Worm (Caenorhabditis elegans) whole organism, young adult: ENCODE results near the gene F55G1.7.
A peak's percentile ranks its signal among the peaks of the same experiment; 100 is the strongest.

Source experiments
- B0336.3 ChIP-seq: fragments of 200-800 bp; sonication (Bioruptor generic); IDR thresholded peaks from 2 replicates; pipeline ENCODE4 v1.3.6; 2022; ENCODE audit warnings: missing genetic modification characterization, missing compliant biosample characterization
- C17E4.6 ChIP-seq: fragments of 200-800 bp; sonication (Bioruptor generic); IDR thresholded peaks from 2 replicates; pipeline ENCODE4 v1.3.6; 2022; ENCODE audit warnings: missing genetic modification reagents, missing genetic modification characterization, missing compliant biosample characterization
- F10E7.11 ChIP-seq: sonication (generic microtip); optimal IDR thresholded peaks from 2 replicates; lab custom pipeline; 2017; ENCODE audit warnings: mild to moderate bottlenecking, missing genetic modification characterization, moderate library complexity, missing compliant biosample characterization
- K12H6.12 ChIP-seq: fragments of 200-800 bp; sonication (Bioruptor generic); optimal IDR thresholded peaks from 2 replicates; lab custom pipeline; 2018; ENCODE audit warnings: mild to moderate bottlenecking, missing genetic modification characterization, missing compliant biosample characterization
- T07F8.4 ChIP-seq: sonication (generic microtip); optimal IDR thresholded peaks from 2 replicates; lab custom pipeline; 2016; ENCODE audit warnings: mild to moderate bottlenecking, missing genetic modification characterization, moderate library complexity, missing compliant biosample characterization
- Y53F4B.3 ChIP-seq: fragments of 200-800 bp; sonication (Bioruptor generic); IDR thresholded peaks from 2 replicates; pipeline ENCODE4 v1.3.6; 2022; ENCODE audit warnings: missing genetic modification reagents, missing genetic modification characterization, missing compliant biosample characterization
- Y56A3A.18 ChIP-seq: fragments of 200-800 bp; sonication (Bioruptor generic); IDR thresholded peaks from 2 replicates; pipeline ENCODE4 v1.3.6; 2022; ENCODE audit warnings: missing genetic modification reagents, missing genetic modification characterization, missing compliant biosample characterization
- ZK185.1 ChIP-seq: sonication (generic microtip); optimal IDR thresholded peaks from 2 replicates; lab custom pipeline; 2016; ENCODE audit warnings: mild to moderate bottlenecking, missing genetic modification characterization, missing compliant biosample characterization; ENCODE audit not compliant: poor library complexity, severe bottlenecking
- aptf-2 ChIP-seq: fragments of 200-800 bp; sonication (Bioruptor generic); conservative IDR thresholded peaks from 2 replicates; pipeline ENCODE4 v1.3.6; 2022; ENCODE audit warnings: missing genetic modification reagents, missing genetic modification characterization, missing compliant biosample characterization
- aptf-3 ChIP-seq: fragments of 200-800 bp; sonication (Bioruptor generic); IDR thresholded peaks from 2 replicates; pipeline ENCODE4 v1.3.6; 2022; ENCODE audit warnings: missing genetic modification characterization, missing compliant biosample characterization
- attf-5 ChIP-seq: fragments of 200-800 bp; sonication (Bioruptor generic); optimal IDR thresholded peaks from 2 replicates; lab custom pipeline; 2018; ENCODE audit warnings: mild to moderate bottlenecking, missing genetic modification characterization, missing compliant biosample characterization
- attf-6 ChIP-seq: fragments of 200-800 bp; sonication (Bioruptor generic); IDR thresholded peaks from 2 replicates; pipeline ENCODE4 v1.3.6; 2022; ENCODE audit warnings: missing genetic modification reagents, missing genetic modification characterization, missing compliant biosample characterization
- ccch-3 ChIP-seq: fragments of 200-800 bp; sonication (Bioruptor generic); optimal IDR thresholded peaks from 2 replicates; lab custom pipeline; 2018; ENCODE audit warnings: mild to moderate bottlenecking, missing genetic modification characterization, missing compliant biosample characterization
- cebp-2 ChIP-seq: fragments of 200-800 bp; sonication (Bioruptor generic); IDR thresholded peaks from 2 replicates; pipeline ENCODE4 v1.3.6; 2022; ENCODE audit warnings: missing genetic modification characterization, missing compliant biosample characterization
- ceh-58 ChIP-seq: fragments of 200-800 bp; sonication (Bioruptor generic); IDR thresholded peaks from 2 replicates; pipeline ENCODE4 v1.3.6; 2022; ENCODE audit warnings: missing genetic modification characterization, missing compliant biosample characterization
- ceh-79 ChIP-seq: sonication (generic microtip); optimal IDR thresholded peaks from 2 replicates; lab custom pipeline; 2017; ENCODE audit warnings: mild to moderate bottlenecking, missing genetic modification characterization, missing compliant biosample characterization
- chd-7 ChIP-seq: sonication (generic microtip); optimal IDR thresholded peaks from 2 replicates; lab custom pipeline; 2016; ENCODE audit warnings: mild to moderate bottlenecking, missing genetic modification characterization, moderate library complexity, missing compliant biosample characterization
- efl-1 ChIP-seq: fragments of 150-350 bp; optimal IDR thresholded peaks from 2 replicates; lab custom pipeline; 2014; ENCODE audit warnings: missing biosample characterization, missing genetic modification reagents, missing genetic modification characterization
- ets-4 ChIP-seq: fragments of 200-800 bp; sonication (Bioruptor generic); optimal IDR thresholded peaks from 2 replicates; lab custom pipeline; 2018; ENCODE audit warnings: mild to moderate bottlenecking, missing genetic modification characterization, missing compliant biosample characterization
- fkh-3 ChIP-seq: sonication (generic microtip); optimal IDR thresholded peaks from 2 replicates; lab custom pipeline; 2016; ENCODE audit warnings: mild to moderate bottlenecking, missing genetic modification characterization, missing compliant biosample characterization
- hlh-12 ChIP-seq: sonication (generic microtip); optimal IDR thresholded peaks from 2 replicates; lab custom pipeline; 2016; ENCODE audit warnings: missing genetic modification characterization, missing compliant biosample characterization
- hlh-26 ChIP-seq: fragments of 200-800 bp; sonication (Bioruptor generic); conservative IDR thresholded peaks from 2 replicates; pipeline ENCODE4 v1.3.6; 2022; ENCODE audit warnings: missing genetic modification reagents, missing genetic modification characterization, missing compliant biosample characterization
- hrde-1 ChIP-seq: sonication (generic microtip); optimal IDR thresholded peaks from 2 replicates; lab custom pipeline; 2016; ENCODE audit warnings: missing genetic modification characterization, mild to moderate bottlenecking, missing compliant biosample characterization, moderate library complexity, missing genotype, missing genetic modification reagents, borderline replicate concordance
- hsf-1 ChIP-seq: fragments of 200-800 bp; sonication (Bioruptor generic); IDR thresholded peaks from 2 replicates; pipeline ENCODE4 v1.3.6; 2022; ENCODE audit warnings: missing genetic modification reagents, missing genetic modification characterization, missing compliant biosample characterization
- lag-1 ChIP-seq: fragments of 200-800 bp; sonication (Bioruptor generic); IDR thresholded peaks from 2 replicates; pipeline ENCODE4 v1.3.6; 2022; ENCODE audit warnings: missing genetic modification reagents, missing genetic modification characterization, missing compliant biosample characterization
- let-526 ChIP-seq: fragments of 200-800 bp; sonication (Bioruptor generic); IDR thresholded peaks from 2 replicates; pipeline ENCODE4 v1.3.6; 2022; ENCODE audit warnings: missing genetic modification reagents, missing genetic modification characterization, missing compliant biosample characterization
- let-607 ChIP-seq, 2 experiments: fragments of 200-800 bp in 1 of 2; sonication (Bioruptor generic) in 1 of 2; sonication (generic microtip) in 1 of 2; optimal IDR thresholded peaks; 2 replicates each; lab custom pipeline; 2016 to 2018; ENCODE audit warnings: mild to moderate bottlenecking in 2 of 2, missing compliant biosample characterization in 2 of 2, missing genetic modification characterization in 2 of 2, moderate library complexity in 2 of 2, missing genotype in 1 of 2
- lin-26 ChIP-seq: fragments of 200-800 bp; sonication (Bioruptor generic); IDR thresholded peaks from 2 replicates; pipeline ENCODE4 v1.3.6; 2022; ENCODE audit warnings: missing genetic modification reagents, missing genetic modification characterization, missing compliant biosample characterization
- lin-35 ChIP-seq, 3 experiments: fragments of 150-350 bp in 2 of 3; sonication (generic microtip) in 1 of 3; optimal IDR thresholded peaks; 2 replicates each; lab custom pipeline; 2014 to 2018; ENCODE audit warnings: missing biosample characterization in 3 of 3, missing genetic modification characterization in 3 of 3, missing genetic modification reagents in 3 of 3
- lsl-1 ChIP-seq: fragments of 200-800 bp; sonication (Bioruptor generic); optimal IDR thresholded peaks from 2 replicates; lab custom pipeline; 2018; ENCODE audit warnings: mild to moderate bottlenecking, missing genetic modification characterization, moderate library complexity, missing compliant biosample characterization
- madf-10 ChIP-seq: sonication (generic microtip); optimal IDR thresholded peaks from 2 replicates; lab custom pipeline; 2016; ENCODE audit warnings: mild to moderate bottlenecking, missing genetic modification characterization, missing compliant biosample characterization
- madf-8 ChIP-seq: fragments of 200-800 bp; sonication (Bioruptor generic); conservative IDR thresholded peaks from 2 replicates; pipeline ENCODE4 v1.3.6; 2022; ENCODE audit warnings: missing genetic modification reagents, missing genetic modification characterization, missing compliant biosample characterization
- mcd-1 ChIP-seq: fragments of 200-800 bp; sonication (Bioruptor generic); IDR thresholded peaks from 2 replicates; pipeline ENCODE4 v1.3.6; 2022; ENCODE audit warnings: missing genetic modification reagents, missing genetic modification characterization, missing compliant biosample characterization
- mel-28 ChIP-seq: sonication (generic microtip); optimal IDR thresholded peaks from 2 replicates; lab custom pipeline; 2016; ENCODE audit warnings: borderline replicate concordance, mild to moderate bottlenecking, missing genetic modification characterization, missing compliant biosample characterization
- nfya-2 ChIP-seq: fragments of 200-800 bp; sonication (Bioruptor generic); IDR thresholded peaks from 2 replicates; pipeline ENCODE4 v1.3.6; 2022; ENCODE audit warnings: missing genetic modification reagents, missing genetic modification characterization, missing compliant biosample characterization
- nhr-90 ChIP-seq: sonication (generic microtip); optimal IDR thresholded peaks from 2 replicates; lab custom pipeline; 2016; ENCODE audit warnings: missing genotype, mild to moderate bottlenecking, missing genetic modification characterization, missing compliant biosample characterization
- pha-4 ChIP-seq: fragments of 150-350 bp; sonication (generic microtip); optimal IDR thresholded peaks from 2 replicates; lab custom pipeline; 2014; ENCODE audit warnings: missing biosample characterization, missing genetic modification reagents, missing genetic modification characterization
- rec-8 ChIP-seq, 2 experiments: sonication (generic microtip); optimal IDR thresholded peaks; 2 replicates each; lab custom pipeline; 2016; ENCODE audit warnings: mild to moderate bottlenecking in 2 of 2, missing genetic modification characterization in 2 of 2, missing genetic modification reagents in 2 of 2, missing genotype in 2 of 2, missing biosample characterization in 1 of 2, missing compliant biosample characterization in 1 of 2, moderate library complexity in 1 of 2
- repo-1 ChIP-seq: sonication (generic microtip); optimal IDR thresholded peaks from 2 replicates; lab custom pipeline; 2017; ENCODE audit warnings: mild to moderate bottlenecking, missing genetic modification characterization, missing compliant biosample characterization
- somi-1 ChIP-seq: fragments of 200-800 bp; sonication (Bioruptor generic); optimal IDR thresholded peaks from 2 replicates; lab custom pipeline; 2018; ENCODE audit warnings: mild to moderate bottlenecking, missing genetic modification characterization, missing compliant biosample characterization
- sptf-2 ChIP-seq: fragments of 200-800 bp; sonication (Bioruptor generic); optimal IDR thresholded peaks from 2 replicates; lab custom pipeline; 2018; ENCODE audit warnings: mild to moderate bottlenecking, missing genetic modification characterization, missing compliant biosample characterization
- tbp1 ChIP-seq: fragments of 200-800 bp; sonication (Bioruptor generic); optimal IDR thresholded peaks from 2 replicates; lab custom pipeline; 2018; ENCODE audit warnings: mild to moderate bottlenecking, missing genetic modification characterization, missing compliant biosample characterization
- unc-130 ChIP-seq: sonication (generic microtip); optimal IDR thresholded peaks from 2 replicates; lab custom pipeline; 2016; ENCODE audit warnings: missing genetic modification reagents, missing genetic modification characterization, missing compliant biosample characterization
- zfh-2 ChIP-seq: fragments of 200-800 bp; sonication (Bioruptor generic); conservative IDR thresholded peaks from 2 replicates; pipeline ENCODE4 v1.3.6; 2022; ENCODE audit warnings: missing genetic modification reagents, missing genetic modification characterization, missing compliant biosample characterization
- ztf-18 ChIP-seq: sonication (generic microtip); optimal IDR thresholded peaks from 2 replicates; lab custom pipeline; 2016; ENCODE audit warnings: missing genotype, mild to moderate bottlenecking, missing genetic modification characterization, missing compliant biosample characterization
- ztf-6 ChIP-seq: fragments of 200-800 bp; sonication (Bioruptor generic); IDR thresholded peaks from 2 replicates; pipeline ENCODE4 v1.3.6; 2022; ENCODE audit warnings: missing genetic modification reagents, missing genetic modification characterization, missing compliant biosample characterization

F55G1.7 gene

DNA sequence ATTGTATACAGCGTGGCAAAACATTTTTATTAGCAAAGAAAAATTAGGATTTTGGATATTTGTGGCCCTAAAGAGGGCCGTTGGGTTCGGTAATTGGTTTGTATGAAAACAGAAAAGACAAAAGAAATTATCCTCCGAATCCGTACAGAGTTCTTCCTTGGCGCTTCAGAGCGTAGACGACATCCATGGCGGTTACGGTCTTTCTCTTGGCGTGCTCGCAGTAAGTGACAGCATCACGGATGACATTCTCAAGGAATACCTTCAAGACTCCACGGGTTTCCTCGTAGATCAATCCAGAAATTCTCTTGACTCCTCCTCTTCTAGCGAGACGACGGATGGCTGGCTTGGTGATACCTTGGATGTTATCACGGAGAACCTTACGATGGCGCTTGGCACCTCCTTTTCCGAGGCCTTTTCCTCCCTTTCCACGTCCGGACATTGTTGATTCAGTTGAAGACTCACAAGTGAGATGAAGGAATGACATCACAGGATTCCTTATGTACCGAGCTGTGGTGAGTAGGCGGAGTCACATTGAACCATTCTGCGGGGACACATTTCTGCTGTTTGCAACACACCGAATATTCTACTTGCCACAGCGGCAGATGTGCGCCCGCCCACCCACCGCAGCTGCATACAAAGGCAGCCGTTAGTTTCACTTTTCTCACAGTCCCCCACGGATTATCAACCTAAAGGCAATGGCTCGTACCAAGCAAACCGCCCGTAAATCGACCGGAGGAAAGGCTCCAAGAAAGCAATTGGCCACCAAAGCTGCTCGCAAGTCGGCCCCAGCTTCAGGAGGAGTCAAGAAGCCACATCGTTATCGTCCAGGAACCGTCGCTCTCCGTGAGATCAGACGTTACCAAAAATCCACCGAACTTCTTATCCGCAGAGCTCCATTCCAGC is 18.2 kb upstream of the F55G1.7 start, which contains the start of the genes his-60 and his-59 (continued):
- TF ChIP-seq hsf-1 (GFP tag; lab: Robert Waterston, UW) (peak; percentile 13), madf-8 (GFP tag; lab: Robert Waterston, UW) (no peak; the same call in 1 of the 2 replicates), lag-1 (no peak), chd-7 (tag; lab: Kevin White, UChicago) (no peak), F10E7.11 (no peak), ets-4 (GFP tag; lab: Kevin White, UChicago) (no peak), sptf-2 (GFP tag; lab: Kevin White, UChicago) (no peak), Y56A3A.18 (no peak), Y53F4B.3 (no peak), ccch-3 (GFP tag; lab: Kevin White, UChicago) (no peak), unc-130 (GFP tag; lab: Kevin White, UChicago) (peak; percentile 7), hlh-26 (GFP tag; lab: Robert Waterston, UW) (no peak), somi-1 (GFP tag; lab: Kevin White, UChicago) (no peak), lin-26 (peak; percentile 95), hlh-12 (no peak), let-526 (GFP tag; lab: Robert Waterston, UW) (no peak), K12H6.12 (no peak), tbp1 (peak; percentile 67), ceh-58 (GFP tag; lab: Robert Waterston, UW) (0 out of 2 replicates have a peak, but pooled peaks have one; percentile 38), mcd-1 (GFP tag; lab: Robert Waterston, UW) (peak; percentile 40; the same call in 1 of the 2 replicates), C17E4.6 (0 out of 2 replicates have a peak, but pooled peaks have one; percentile 18), aptf-2 (GFP tag; lab: Robert Waterston, UW) (0 out of 2 replicates have a peak, but pooled peaks have one; percentile 12), ZK185.1 (no peak), fkh-3 (no peak), ztf-6 (GFP tag; lab: Robert Waterston, UW) (no peak), efl-1 (GFP tag; lab: Kevin White, UChicago) (no peak), nhr-90 (tag; lab: Kevin White, UChicago) (peak; percentile 51), let-607 (tag; optimal IDR thresholded peaks at IDR 0.05; lab: Kevin White, UChicago) (no peak), ztf-18 (peak; percentile 35), hrde-1 (tag; lab: Kevin White, UChicago) (peak; percentile 97), lin-35 (GFP tag; optimal IDR thresholded peaks at IDR 0.05; lab: Kevin White, UChicago) (no peak), cebp-2 (0 out of 2 replicates have a peak, but pooled peaks have one; percentile 58), zfh-2 (GFP tag; lab: Robert Waterston, UW) (no peak; the same call in 1 of the 2 replicates), T07F8.4 (tag; lab: Kevin White, UChicago) (peak; percentile 31), attf-5 (GFP tag; lab: Kevin White, UChicago) (peak; percentile 9), madf-10 (tag; lab: Kevin White, UChicago) (no peak), repo-1 (tag; lab: Kevin White, UChicago) (no peak), ceh-79 (tag; lab: Kevin White, UChicago) (no peak), mel-28 (no peak), pha-4 (no peak), rec-8 (tag; optimal IDR thresholded peaks at IDR 0.05; lab: Kevin White, UChicago) (peak in 1 of 2 experiments; percentile 77), B0336.3 (GFP tag; lab: Robert Waterston, UW) (peak; percentile 77), attf-6 (GFP tag; lab: Robert Waterston, UW) (peak; percentile 81), nfya-2 (no peak), aptf-3 (no peak), lsl-1 (GFP tag; lab: Kevin White, UChicago) (peak; percentile 59)
